Fruit fly (Drosophila melanogaster): ENCODE measurements around the gene Aven.

The Aven gene

DNA sequence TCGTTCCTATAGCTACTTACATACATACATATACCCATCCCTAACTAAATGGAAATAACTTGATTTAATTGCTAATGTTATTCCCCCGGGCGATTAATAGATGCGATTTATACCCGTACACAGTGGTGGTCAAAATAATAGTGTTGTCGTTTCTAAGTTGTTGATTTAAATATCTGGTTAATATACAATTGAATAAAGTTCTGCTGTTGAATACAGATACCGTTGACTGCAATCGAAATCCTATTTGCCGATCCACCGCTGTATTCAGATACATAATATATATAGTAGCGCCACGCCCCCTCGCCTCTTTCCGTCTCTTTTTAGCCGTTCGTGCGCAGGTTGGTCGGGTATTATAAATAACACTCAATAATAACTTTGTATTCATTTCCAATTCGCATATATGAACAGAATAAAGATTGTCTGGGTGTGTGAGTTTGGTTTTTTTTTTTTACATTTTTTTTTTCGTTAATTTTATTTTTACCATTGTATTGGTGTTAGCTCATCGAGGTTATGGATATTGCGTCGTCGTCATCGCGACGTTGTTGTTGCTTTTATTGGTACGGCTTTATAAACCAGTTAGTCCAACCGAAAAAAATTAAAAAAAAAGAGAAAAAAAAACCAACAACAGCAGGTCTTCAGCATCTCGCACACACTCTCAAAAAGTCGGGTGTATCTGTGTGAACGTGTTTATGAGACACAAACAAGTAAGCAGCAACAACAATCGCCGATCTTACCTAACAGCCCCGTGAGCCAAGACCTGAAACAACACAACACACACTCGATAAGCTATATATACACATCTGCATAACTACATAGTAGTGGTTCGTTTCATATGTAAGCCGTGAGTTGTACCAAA, 43.1 kb upstream of the Aven start (continued):
- TF ChIP-seq Sox15 (GFP tag; optimal IDR thresholded peaks at IDR 0.05) (no peak), CG11294 (GFP tag; IDR thresholded peaks at IDR 0.05) (no peak), CG8119 (GFP tag; IDR thresholded peaks at IDR 0.05) (peak; percentile 60; the same call in 2 of the 3 replicates), CG32006 (GFP tag; optimal IDR thresholded peaks at IDR 0.05) (no peak), CG4318 (GFP tag; optimal IDR thresholded peaks at IDR 0.05) (no peak), CG6808 (GFP tag; optimal IDR thresholded peaks at IDR 0.05) (peak; percentile 87), Ets21C (GFP tag; optimal IDR thresholded peaks at IDR 0.05) (no peak), CG7368 (GFP tag; optimal IDR thresholded peaks at IDR 0.05) (no peak), Met (GFP tag; optimal IDR thresholded peaks at IDR 0.05) (peak; percentile 14), Hr38 (GFP tag; optimal IDR thresholded peaks at IDR 0.05) (no peak), net (GFP tag; optimal IDR thresholded peaks at IDR 0.05) (peak; percentile 26), dac (GFP tag; optimal IDR thresholded peaks at IDR 0.05) (no peak), CG8319 (GFP tag; optimal IDR thresholded peaks at IDR 0.05) (no peak), achi (GFP tag; optimal IDR thresholded peaks at IDR 0.05) (peak; percentile 4), CG16779 (tag; optimal IDR thresholded peaks at IDR 0.05) (peak; percentile 73), Sox102F (GFP tag; optimal IDR thresholded peaks at IDR 0.05) (peak; percentile 62), cyc (GFP tag; optimal IDR thresholded peaks at IDR 0.05) (no peak), CG3032 (tag; optimal IDR thresholded peaks at IDR 0.05) (peak; percentile 27), pdm3 (GFP tag; optimal IDR thresholded peaks at IDR 0.05) (peak; percentile 29), CG6792 (GFP tag; optimal IDR thresholded peaks at IDR 0.05) (no peak), topi (GFP tag; optimal IDR thresholded peaks at IDR 0.05) (peak; percentile 36), lz (GFP tag; optimal IDR thresholded peaks at IDR 0.05) (no peak), fkh (GFP tag; optimal IDR thresholded peaks at IDR 0.05) (peak; percentile 43), Eip93F (GFP tag; optimal IDR thresholded peaks at IDR 0.05) (peak; percentile 45)

dm6 chrX:12670530-12671285, 41.3 kb upstream of the Aven start:
- peak; percentile 2 for TF ChIP-seq Blimp-1 (GFP tag; optimal IDR thresholded peaks at IDR 0.05)
- no peak for TF ChIP-seq eg (GFP tag; IDR thresholded peaks at IDR 0.05)
- no peak for TF ChIP-seq CG31627 (GFP tag; optimal IDR thresholded peaks at IDR 0.05)
- no peak for TF ChIP-seq cyc (GFP tag; optimal IDR thresholded peaks at IDR 0.05)

DNA sequence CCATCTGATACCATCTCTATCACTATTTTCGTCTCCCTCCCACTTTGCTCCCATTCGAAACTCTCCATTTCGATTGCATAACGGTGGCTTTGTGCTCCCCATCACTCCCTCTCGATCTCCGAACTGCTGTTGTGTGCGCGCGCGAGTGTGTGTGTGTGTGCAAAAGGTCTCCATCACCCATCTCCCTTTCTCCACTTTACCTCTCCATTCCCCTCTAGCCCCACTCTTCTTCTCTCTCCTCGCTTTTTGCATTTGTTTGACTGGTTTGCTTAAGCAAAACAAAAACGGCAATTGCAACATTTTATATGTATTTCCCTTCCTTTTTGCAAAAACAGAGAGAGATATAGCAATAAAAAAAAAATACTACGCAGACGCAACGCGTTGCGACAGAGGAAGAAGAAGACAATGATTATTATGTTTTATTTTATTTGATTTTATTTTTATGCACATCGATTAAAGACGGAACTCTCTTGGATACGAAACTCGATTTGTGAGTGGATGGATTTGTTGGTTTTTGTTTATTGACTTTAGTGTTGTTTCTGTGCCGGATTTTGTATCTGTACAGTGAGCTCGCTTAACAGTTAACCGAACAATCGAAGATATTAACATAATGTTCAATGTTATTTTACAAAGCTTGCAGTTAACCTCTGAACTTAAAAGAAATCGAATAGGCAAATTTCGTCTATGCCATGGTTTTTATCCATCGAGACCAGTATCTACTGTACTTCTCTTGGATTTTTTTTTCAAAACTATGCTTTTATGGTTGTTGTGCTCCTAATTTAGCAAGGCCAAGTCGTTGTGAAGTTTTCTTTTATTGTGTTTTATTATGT, 40.4 kb upstream of the Aven start:
- peak; percentile 58 for TF ChIP-seq CG3032 (tag; optimal IDR thresholded peaks at IDR 0.05)
- TF ChIP-seq svp (GFP tag) = peak; percentile 82
- TF ChIP-seq CG6163 (GFP tag; IDR thresholded peaks at IDR 0.05) = peak; percentile 60
- peak; percentile 78 for TF ChIP-seq Hr39 (GFP tag; optimal IDR thresholded peaks at IDR 0.05)
- TF ChIP-seq Ets96B (tag; optimal IDR thresholded peaks at IDR 0.05) = peak; percentile 50
- TF ChIP-seq lz (GFP tag; optimal IDR thresholded peaks at IDR 0.05) = peak; percentile 67
- peak; percentile 72 for TF ChIP-seq acj6 (GFP tag; optimal IDR thresholded peaks at IDR 0.05)
- peak; percentile 76 for TF ChIP-seq CG6276 (GFP tag; optimal IDR thresholded peaks at IDR 0.05)
- TF ChIP-seq fd85E (GFP tag; optimal IDR thresholded peaks at IDR 0.05) = no peak
- peak; percentile 81 for TF ChIP-seq pdm3 (GFP tag; optimal IDR thresholded peaks at IDR 0.05)
- TF ChIP-seq Hr4 (GFP tag; optimal IDR thresholded peaks at IDR 0.05) = peak; percentile 69
- peak; percentile 60 for TF ChIP-seq CG11294 (GFP tag; IDR thresholded peaks at IDR 0.05)
- peak; percentile 68 for TF ChIP-seq Smox (GFP tag; optimal IDR thresholded peaks at IDR 0.05)
- peak; percentile 41; the same call in 1 of the 2 replicates for TF ChIP-seq Gug (GFP tag; IDR thresholded peaks at IDR 0.05)
- TF ChIP-seq fd59A (GFP tag; optimal IDR thresholded peaks at IDR 0.05) = peak; percentile 68
- TF ChIP-seq CG4318 (GFP tag; optimal IDR thresholded peaks at IDR 0.05) = peak; percentile 45
- peak; percentile 43 for TF ChIP-seq dac (GFP tag; optimal IDR thresholded peaks at IDR 0.05)
- TF ChIP-seq topi (GFP tag; optimal IDR thresholded peaks at IDR 0.05) = peak; percentile 78
- peak; percentile 70 for TF ChIP-seq esn (GFP tag; optimal IDR thresholded peaks at IDR 0.05)
- TF ChIP-seq CG1621 (tag; optimal IDR thresholded peaks at IDR 0.05) = peak; percentile 56
- TF ChIP-seq Eip78C (GFP tag) = peak; percentile 93
- TF ChIP-seq CG6792 (GFP tag; optimal IDR thresholded peaks at IDR 0.05) = peak; percentile 61
- peak; percentile 53 for TF ChIP-seq Ets21C (GFP tag; optimal IDR thresholded peaks at IDR 0.05)
- TF ChIP-seq Hr38 (GFP tag; optimal IDR thresholded peaks at IDR 0.05) = no peak
- TF ChIP-seq Sox102F (GFP tag; optimal IDR thresholded peaks at IDR 0.05) = peak; percentile 76
- peak; percentile 74 for TF ChIP-seq CG31627 (GFP tag; optimal IDR thresholded peaks at IDR 0.05)
- TF ChIP-seq net (GFP tag; optimal IDR thresholded peaks at IDR 0.05) = peak; percentile 50
- TF ChIP-seq achi (GFP tag; optimal IDR thresholded peaks at IDR 0.05) = peak; percentile 77
- TF ChIP-seq CG8319 (GFP tag; optimal IDR thresholded peaks at IDR 0.05) = no peak

Measured in whole organism, prepupa.